Fruit fly (Drosophila melanogaster): ENCODE measurements around the gene Kap-alpha1.

Kap-alpha1 gene

DNA sequence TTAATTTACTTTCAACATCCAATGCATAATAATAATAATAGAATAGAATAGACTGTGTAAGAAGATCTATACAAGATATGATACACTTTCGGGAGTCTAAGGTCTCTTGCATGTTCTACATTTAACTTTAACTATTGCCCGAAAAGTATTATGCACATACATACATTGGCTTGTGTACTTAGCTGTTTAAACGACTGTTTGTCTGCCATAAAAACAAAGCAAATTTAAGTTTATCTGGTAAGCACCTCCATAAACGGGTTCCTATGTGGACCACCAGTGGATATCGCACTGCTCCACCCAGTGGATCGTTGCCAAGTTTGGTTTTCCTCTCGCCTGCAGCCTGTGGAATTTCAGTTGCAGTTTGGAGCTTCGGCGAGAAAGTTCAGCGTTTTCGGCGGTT is 39.9 kb downstream of the Kap-alpha1 start (continued):
- no peak for TF ChIP-seq Fer2 (tag; optimal IDR thresholded peaks at IDR 0.05)
- no peak for TF ChIP-seq ind (GFP tag; optimal IDR thresholded peaks at IDR 0.05)
- no peak for TF ChIP-seq bigmax (GFP tag; optimal IDR thresholded peaks at IDR 0.05)
- TF ChIP-seq BEAF-32 (GFP tag; optimal IDR thresholded peaks at IDR 0.05), result no peak
- no peak for TF ChIP-seq twi (tag; optimal IDR thresholded peaks at IDR 0.05)
- no peak for TF ChIP-seq CG10979 (tag; optimal IDR thresholded peaks at IDR 0.05)
- peak; percentile 59 for TF ChIP-seq mirr (GFP tag; optimal IDR thresholded peaks at IDR 0.05)
- TF ChIP-seq CG8281 (tag; optimal IDR thresholded peaks at IDR 0.05), result no peak
- TF ChIP-seq en (GFP tag; optimal IDR thresholded peaks at IDR 0.05), result peak; percentile 14
- no peak for TF ChIP-seq CG4854 (GFP tag; optimal IDR thresholded peaks at IDR 0.05)
- TF ChIP-seq CG2199 (GFP tag; IDR thresholded peaks at IDR 0.05), result no peak
- no peak for TF ChIP-seq ken (GFP tag; IDR thresholded peaks at IDR 0.05)
- no peak for TF ChIP-seq CG8089 (GFP tag; optimal IDR thresholded peaks at IDR 0.05)
- no peak for TF ChIP-seq vvl (GFP tag; IDR thresholded peaks at IDR 0.05)
- no peak for TF ChIP-seq jumu (GFP tag; optimal IDR thresholded peaks at IDR 0.05)
- TF ChIP-seq CG7372 (GFP tag; IDR thresholded peaks at IDR 0.05), result no peak
- no peak for TF ChIP-seq Dip2 (GFP tag; IDR thresholded peaks at IDR 0.05)
- no peak for TF ChIP-seq B-H1 (GFP tag; IDR thresholded peaks at IDR 0.05)
- peak; percentile 8 for TF ChIP-seq HmgZ (tag; optimal IDR thresholded peaks at IDR 0.05)
- no peak for TF ChIP-seq CG12942 (GFP tag; optimal IDR thresholded peaks at IDR 0.05)
- peak; percentile 59 for TF ChIP-seq CG3281 (GFP tag; optimal IDR thresholded peaks at IDR 0.05)
- no peak for TF ChIP-seq aop (GFP tag; IDR thresholded peaks at IDR 0.05)
- no peak for TF ChIP-seq gro (GFP tag; optimal IDR thresholded peaks at IDR 0.05)
- no peak for TF ChIP-seq az2 (GFP tag; optimal IDR thresholded peaks at IDR 0.05)
- TF ChIP-seq NC2β (GFP tag; optimal IDR thresholded peaks at IDR 0.05), result no peak
- no peak for TF ChIP-seq sisA (GFP tag; IDR thresholded peaks at IDR 0.05)
- no peak for TF ChIP-seq CG11085 (GFP tag; IDR thresholded peaks at IDR 0.05)
- no peak for TF ChIP-seq pan (optimal IDR thresholded peaks at IDR 0.05)
- no peak for TF ChIP-seq pan (GFP tag; optimal IDR thresholded peaks at IDR 0.05 in 1 of 2, IDR thresholded peaks at IDR 0.05 in 1 of 2)
- no peak for TF ChIP-seq CG8944 (GFP tag; optimal IDR thresholded peaks at IDR 0.05)
- no peak for TF ChIP-seq ftz-f1 (GFP tag; optimal IDR thresholded peaks at IDR 0.05)
- TF ChIP-seq CG17385 (GFP tag; optimal IDR thresholded peaks at IDR 0.05), result peak; percentile 14
- TF ChIP-seq prd (optimal IDR thresholded peaks at IDR 0.05), result no peak
- TF ChIP-seq prd (GFP tag; IDR thresholded peaks at IDR 0.05), result no peak
- TF ChIP-seq nerfin-1 (tag; optimal IDR thresholded peaks at IDR 0.05), result no peak
- no peak for TF ChIP-seq CG8765 (GFP tag; IDR thresholded peaks at IDR 0.05)
- no peak for TF ChIP-seq Sox102F (GFP tag; optimal IDR thresholded peaks at IDR 0.05)
- no peak for TF ChIP-seq Nf-YB (GFP tag; optimal IDR thresholded peaks at IDR 0.05)
- no peak for TF ChIP-seq Fer3 (tag; optimal IDR thresholded peaks at IDR 0.05)
- no peak for TF ChIP-seq usp (GFP tag; optimal IDR thresholded peaks at IDR 0.05)
- no peak for TF ChIP-seq ara (GFP tag; IDR thresholded peaks at IDR 0.05)
- TF ChIP-seq CG7271 (tag; optimal IDR thresholded peaks at IDR 0.05), result no peak
- TF ChIP-seq CG4328 (GFP tag; optimal IDR thresholded peaks at IDR 0.05), result no peak
- no peak for TF ChIP-seq chif (GFP tag; optimal IDR thresholded peaks at IDR 0.05)
- TF ChIP-seq CG18599 (GFP tag; optimal IDR thresholded peaks at IDR 0.05), result peak; percentile 55
- no peak for TF ChIP-seq zfh1 (GFP tag; IDR thresholded peaks at IDR 0.05)
- no peak for TF ChIP-seq CG14050 (GFP tag; IDR thresholded peaks at IDR 0.05)
- no peak for TF ChIP-seq inv (GFP tag; IDR thresholded peaks at IDR 0.05; ENCODE audit: partially characterized antibody)
- TF ChIP-seq sima (GFP tag; optimal IDR thresholded peaks at IDR 0.05), result no peak
- no peak for TF ChIP-seq CG10543 (GFP tag; optimal IDR thresholded peaks at IDR 0.05)
- no peak for TF ChIP-seq Gug (GFP tag; IDR thresholded peaks at IDR 0.05)
- no peak for TF ChIP-seq gcm (GFP tag; optimal IDR thresholded peaks at IDR 0.05)
- no peak for TF ChIP-seq CG4707 (GFP tag; optimal IDR thresholded peaks at IDR 0.05)

Measured in whole organism, embryonic.